Worm (Caenorhabditis elegans): ENCODE results near the gene sysm-1.

Gene sysm-1

DNA sequence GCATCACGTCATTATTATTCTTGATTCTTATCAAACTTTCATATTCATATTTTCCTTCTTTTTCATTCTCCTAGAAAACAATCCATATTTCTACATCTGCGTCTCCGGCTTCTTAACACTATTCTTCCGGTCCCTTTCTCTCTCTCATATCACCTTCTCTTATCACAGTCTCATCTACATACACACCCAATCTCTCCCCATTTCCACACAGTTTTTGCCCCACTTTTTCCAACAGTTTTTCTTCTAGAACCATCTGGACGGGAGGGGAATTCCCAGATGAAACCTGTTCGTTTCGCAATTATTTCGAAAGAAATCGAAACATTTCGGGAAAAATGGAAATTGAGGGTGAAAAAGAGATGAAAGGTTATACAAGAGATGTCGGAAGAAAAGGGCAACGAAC, 45.1 kb upstream of the sysm-1 start (continued):
- TF ChIP-seq hmg-1.2 (GFP tag; IDR thresholded peaks at IDR 0.05): peak; percentile 51; the same call in 1 of the 2 replicates

DNA sequence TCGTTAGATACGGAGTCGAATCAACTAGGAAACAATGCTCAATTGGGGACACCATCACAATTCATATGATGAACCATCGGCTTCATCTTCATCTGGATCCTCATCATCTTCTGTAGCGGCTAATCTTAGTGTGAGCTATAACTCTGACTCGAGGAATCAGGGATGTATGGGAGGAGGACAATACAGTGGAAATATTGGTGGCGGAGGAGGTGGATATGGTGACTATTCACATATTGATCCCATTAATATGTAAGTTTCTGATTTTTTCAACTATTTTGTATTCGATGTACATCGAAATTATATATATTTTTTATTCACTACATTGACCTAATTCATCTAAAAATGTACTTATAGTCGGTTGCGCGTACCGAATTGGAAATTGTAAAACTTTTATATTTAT, 44.4 kb upstream of the sysm-1 start:
- TF ChIP-seq ztf-18 (tag; optimal IDR thresholded peaks at IDR 0.05): no peak
- TF ChIP-seq ZK185.1 (tag; optimal IDR thresholded peaks at IDR 0.05; ENCODE audit: poor library complexity, severe bottlenecking): no peak
- TF ChIP-seq attf-6 (GFP tag; IDR thresholded peaks at IDR 0.05): no peak
- TF ChIP-seq madf-6 (GFP tag; IDR thresholded peaks at IDR 0.05): no peak
- TF ChIP-seq madf-8 (GFP tag; conservative IDR thresholded peaks at IDR 0.05): no peak
- TF ChIP-seq pbrm-1 (GFP tag; IDR thresholded peaks at IDR 0.05): no peak
- TF ChIP-seq let-607 (tag; optimal IDR thresholded peaks at IDR 0.05): no peak
- TF ChIP-seq F39B2.1 (GFP tag; IDR thresholded peaks at IDR 0.05): no peak
- TF ChIP-seq ceh-91 (GFP tag; IDR thresholded peaks at IDR 0.05): no peak
- TF ChIP-seq mel-28 (tag; optimal IDR thresholded peaks at IDR 0.05; ENCODE audit: borderline replicate concordance): no peak
- no peak for TF ChIP-seq snpc-1.1 (tag; optimal IDR thresholded peaks at IDR 0.05; ENCODE audit: insufficient read depth)
- TF ChIP-seq lag-1 (GFP tag; IDR thresholded peaks at IDR 0.05): no peak
- no peak for TF ChIP-seq F23B12.7 (tag; optimal IDR thresholded peaks at IDR 0.05; ENCODE audit: insufficient read depth)
- no peak for TF ChIP-seq snpc-3.4 (tag; optimal IDR thresholded peaks at IDR 0.05)
- TF ChIP-seq nhr-80 (tag; optimal IDR thresholded peaks at IDR 0.05): no peak
- no peak for TF ChIP-seq egrh-3 (GFP tag; IDR thresholded peaks at IDR 0.05)
- TF ChIP-seq F10E7.11 (tag; optimal IDR thresholded peaks at IDR 0.05): no peak
- TF ChIP-seq nfya-2 (GFP tag; IDR thresholded peaks at IDR 0.05): no peak

DNA sequence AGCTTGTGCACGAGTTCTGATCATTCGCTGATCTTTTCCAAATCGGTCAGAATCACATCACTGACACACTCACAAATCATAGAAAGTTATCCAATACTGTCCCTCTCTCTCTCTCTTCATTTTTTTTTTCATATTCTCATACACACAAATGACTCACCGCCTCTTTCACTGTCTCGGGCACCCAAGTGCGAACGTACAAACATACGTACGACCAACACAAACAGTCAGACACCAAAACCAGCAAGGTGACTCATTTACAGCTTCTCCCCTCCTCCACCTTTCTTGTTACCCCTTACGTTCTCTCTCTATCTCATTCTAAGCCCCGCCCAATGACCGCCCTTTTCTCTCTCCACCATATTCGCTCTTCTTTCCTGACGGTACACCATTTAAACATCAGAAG, 44.0 kb upstream of the sysm-1 start:
- TF ChIP-seq F57C9.4 (tag; optimal IDR thresholded peaks at IDR 0.05) (no peak), F49E8.2 (tag; optimal IDR thresholded peaks at IDR 0.05; ENCODE audit: insufficient read depth) (no peak), ztf-18 (tag; optimal IDR thresholded peaks at IDR 0.05) (no peak), B0261.1 (tag; optimal IDR thresholded peaks at IDR 0.05) (no peak), mes-4 (tag; optimal IDR thresholded peaks at IDR 0.05) (no peak), rec-8 (tag; optimal IDR thresholded peaks at IDR 0.05) (no peak), dpl-1 (GFP tag; optimal IDR thresholded peaks at IDR 0.05) (no peak), tbx-9 (tag; optimal IDR thresholded peaks at IDR 0.05; ENCODE audit: borderline replicate concordance) (no peak), atf-7 (tag; optimal IDR thresholded peaks at IDR 0.05) (no peak), K11D2.4 (GFP tag; IDR thresholded peaks at IDR 0.05) (no peak), nfya-1 (tag; optimal IDR thresholded peaks at IDR 0.05; ENCODE audit: borderline replicate concordance, insufficient read depth) (no peak), K12H6.12 (tag; optimal IDR thresholded peaks at IDR 0.05) (no peak), let-607 (tag; optimal IDR thresholded peaks at IDR 0.05) (no peak), ccch-3 (GFP tag; optimal IDR thresholded peaks at IDR 0.05) (no peak), B0336.3 (GFP tag; IDR thresholded peaks at IDR 0.05) (no peak), pha-4 (tag; optimal IDR thresholded peaks at IDR 0.05) (no peak), nhr-90 (tag; optimal IDR thresholded peaks at IDR 0.05) (no peak), aptf-2 (GFP tag; conservative IDR thresholded peaks at IDR 0.05) (no peak), nhr-27 (tag; optimal IDR thresholded peaks at IDR 0.05) (no peak)
